Worm (Caenorhabditis elegans) whole organism, L1 larva: ENCODE data around the gene C36E8.6.
A peak's percentile ranks its signal among the peaks of the same experiment; 100 is the strongest.

Experiments
- C34B4.2 ChIP-seq: sonication (generic microtip); optimal IDR thresholded peaks from 2 replicates; lab custom pipeline; 2017; ENCODE audit warnings: mild to moderate bottlenecking, missing genetic modification characterization, missing compliant biosample characterization
- ama-1 ChIP-seq: fragments of 150-350 bp; optimal IDR thresholded peaks from 2 replicates; lab custom pipeline; 2014
- ceh-63 ChIP-seq: fragments of 200-800 bp; sonication (Bioruptor generic); optimal IDR thresholded peaks from 2 replicates; lab custom pipeline; 2018; ENCODE audit warnings: mild to moderate bottlenecking, missing genetic modification characterization, missing compliant biosample characterization
- ceh-82 ChIP-seq, 3 experiments: fragments of 150-350 bp in 1 of 3; sonication (generic microtip) in 2 of 3; optimal IDR thresholded peaks; 2 replicates each; lab custom pipeline; 2014 to 2017; ENCODE audit warnings: missing biosample characterization in 3 of 3, missing genetic modification characterization in 3 of 3
- ceh-88 ChIP-seq: fragments of 200-800 bp; sonication (Bioruptor generic); IDR thresholded peaks from 2 replicates; pipeline ENCODE4 v1.3.6; 2022; ENCODE audit warnings: missing genetic modification characterization, missing compliant biosample characterization
- dsc-1 ChIP-seq: sonication (generic microtip); optimal IDR thresholded peaks from 2 replicates; lab custom pipeline; 2016; ENCODE audit warnings: mild to moderate bottlenecking, missing genetic modification characterization, missing compliant biosample characterization
- efl-1 ChIP-seq, 4 experiments: fragments of 150-350 bp; optimal IDR thresholded peaks in 3 of 4; peaks in 1 of 4; 1 replicate in 1 of 4; 2 replicates in 3 of 4; lab custom pipeline; 2014; ENCODE audit warnings: missing biosample characterization in 2 of 4, missing genetic modification characterization in 2 of 4, missing genetic modification reagents in 2 of 4
- egl-13 ChIP-seq: sonication (generic microtip); optimal IDR thresholded peaks from 2 replicates; lab custom pipeline; 2016; ENCODE audit warnings: missing genotype, missing genetic modification reagents, missing genetic modification characterization, missing compliant biosample characterization
- elt-2 ChIP-seq: sonication (generic microtip); optimal IDR thresholded peaks from 2 replicates; lab custom pipeline; 2016; ENCODE audit warnings: missing genetic modification characterization, mild to moderate bottlenecking, inconsistent platforms, missing compliant biosample characterization, missing genetic modification reagents
- elt-3 ChIP-seq, 6 experiments: fragments of 150-350 bp in 1 of 6; sonication (generic microtip); optimal IDR thresholded peaks; 2 replicates each; lab custom pipeline; 2017 to 2018; ENCODE audit warnings: missing biosample characterization in 6 of 6, missing genetic modification characterization in 6 of 6, inconsistent platforms in 1 of 6
- fkh-4 ChIP-seq: sonication (generic microtip); optimal IDR thresholded peaks from 2 replicates; lab custom pipeline; 2016; ENCODE audit warnings: missing compliant biosample characterization, missing genetic modification characterization, borderline replicate concordance
- fkh-8 ChIP-seq: sonication (generic microtip); optimal IDR thresholded peaks from 2 replicates; lab custom pipeline; 2016; ENCODE audit warnings: mild to moderate bottlenecking, missing genetic modification characterization, missing compliant biosample characterization
- grh-1 ChIP-seq: fragments of 200-800 bp; sonication (Bioruptor generic); IDR thresholded peaks from 2 replicates; pipeline ENCODE4 v1.3.6; 2022; ENCODE audit warnings: missing genetic modification reagents, missing genetic modification characterization, missing compliant biosample characterization
- hlh-17 ChIP-seq: fragments of 200-800 bp; sonication (Bioruptor generic); optimal IDR thresholded peaks from 2 replicates; lab custom pipeline; 2018; ENCODE audit warnings: missing genetic modification characterization, mild to moderate bottlenecking, missing compliant biosample characterization, moderate library complexity, borderline replicate concordance
- hpl-2 ChIP-seq: fragments of 150-350 bp; optimal IDR thresholded peaks from 2 replicates; lab custom pipeline; 2014; ENCODE audit warnings: missing biosample characterization, missing genetic modification reagents, missing genetic modification characterization
- isw-1 ChIP-seq: fragments of 200-800 bp; sonication (Bioruptor generic); IDR thresholded peaks from 2 replicates; pipeline ENCODE4 v1.3.6; 2022; ENCODE audit warnings: missing genetic modification characterization, missing compliant biosample characterization
- jun-1 ChIP-seq: fragments of 150-350 bp; optimal IDR thresholded peaks from 2 replicates; lab custom pipeline; 2014; ENCODE audit warnings: missing biosample characterization, missing genetic modification reagents, missing genetic modification characterization
- lin-14 ChIP-seq: fragments of 200-800 bp; sonication (Bioruptor generic); optimal IDR thresholded peaks from 2 replicates; lab custom pipeline; 2018; ENCODE audit warnings: mild to moderate bottlenecking, missing genetic modification characterization, moderate library complexity, missing compliant biosample characterization
- lin-39 ChIP-seq: fragments of 150-350 bp; optimal IDR thresholded peaks from 2 replicates; lab custom pipeline; 2014; ENCODE audit warnings: missing biosample characterization, missing genetic modification reagents, missing genetic modification characterization
- lsy-2 ChIP-seq, 2 experiments: fragments of 150-350 bp; optimal IDR thresholded peaks; 2 replicates each; lab custom pipeline; 2014; ENCODE audit warnings: missing biosample characterization in 2 of 2, missing genetic modification characterization in 2 of 2
- mab-9 ChIP-seq: fragments of 200-800 bp; sonication (Bioruptor generic); IDR thresholded peaks from 2 replicates; pipeline ENCODE4 v1.3.6; 2022; ENCODE audit warnings: missing genetic modification reagents, missing genetic modification characterization, missing compliant biosample characterization
- mdl-1 ChIP-seq, 2 experiments: fragments of 150-350 bp; optimal IDR thresholded peaks; 2 replicates each; lab custom pipeline; 2014 to 2017; ENCODE audit warnings: missing biosample characterization in 2 of 2, missing genetic modification characterization in 2 of 2, inconsistent platforms in 1 of 2
- mef-2 ChIP-seq: fragments of 150-350 bp; optimal IDR thresholded peaks from 2 replicates; lab custom pipeline; 2014; ENCODE audit warnings: missing biosample characterization, missing genetic modification characterization
- mep-1 ChIP-seq: fragments of 150-350 bp; optimal IDR thresholded peaks from 2 replicates; lab custom pipeline; 2014; ENCODE audit warnings: missing biosample characterization, missing genetic modification characterization
- nhr-11 ChIP-seq: fragments of 150-350 bp; optimal IDR thresholded peaks from 2 replicates; lab custom pipeline; 2014; ENCODE audit warnings: missing biosample characterization, missing genetic modification characterization
- nhr-12 ChIP-seq: sonication (generic microtip); optimal IDR thresholded peaks from 2 replicates; lab custom pipeline; 2017; ENCODE audit warnings: missing biosample characterization, missing genetic modification characterization
- nhr-20 ChIP-seq: sonication (generic microtip); optimal IDR thresholded peaks from 2 replicates; lab custom pipeline; 2016; ENCODE audit warnings: mild to moderate bottlenecking, missing genetic modification characterization, missing compliant biosample characterization
- nhr-71 ChIP-seq: sonication (generic microtip); optimal IDR thresholded peaks from 2 replicates; lab custom pipeline; 2016; ENCODE audit warnings: mild to moderate bottlenecking, missing genetic modification characterization, moderate library complexity, missing compliant biosample characterization
- nhr-84 ChIP-seq: sonication (generic microtip); optimal IDR thresholded peaks from 2 replicates; lab custom pipeline; 2017; ENCODE audit warnings: missing biosample characterization, missing genetic modification characterization
- nhr-85 ChIP-seq: sonication (generic microtip); peaks from one replicate; lab custom pipeline; 2016; ENCODE audit warnings: missing genetic modification characterization, inconsistent platforms, missing compliant biosample characterization
- nhr-90 ChIP-seq: sonication (generic microtip); optimal IDR thresholded peaks from 2 replicates; lab custom pipeline; 2016; ENCODE audit warnings: mild to moderate bottlenecking, missing genetic modification characterization, missing compliant biosample characterization; ENCODE audit not compliant: poor library complexity
- pax-3 ChIP-seq: fragments of 200-800 bp; sonication (Bioruptor generic); optimal IDR thresholded peaks from 2 replicates; lab custom pipeline; 2018; ENCODE audit warnings: mild to moderate bottlenecking, missing genetic modification characterization, moderate library complexity, missing compliant biosample characterization
- rnt-1 ChIP-seq: sonication (generic microtip); optimal IDR thresholded peaks from 2 replicates; lab custom pipeline; 2016; ENCODE audit warnings: mild to moderate bottlenecking, missing genetic modification characterization, moderate library complexity, missing compliant biosample characterization
- snpc-4 ChIP-seq: fragments of 150-350 bp; optimal IDR thresholded peaks from 2 replicates; lab custom pipeline; 2014; ENCODE audit warnings: missing biosample characterization, missing genetic modification characterization
- snu-23 ChIP-seq: sonication (generic microtip); optimal IDR thresholded peaks from 2 replicates; lab custom pipeline; 2016; ENCODE audit warnings: missing genetic modification characterization, missing compliant biosample characterization
- sptf-1 ChIP-seq: fragments of 150-350 bp; optimal IDR thresholded peaks from 2 replicates; lab custom pipeline; 2014; ENCODE audit warnings: missing biosample characterization, missing genetic modification characterization
- tbx-2 ChIP-seq: sonication (generic microtip); optimal IDR thresholded peaks from 2 replicates; lab custom pipeline; 2016; ENCODE audit warnings: missing genetic modification characterization, missing compliant biosample characterization
- unc-130 ChIP-seq: fragments of 150-350 bp; optimal IDR thresholded peaks from 2 replicates; lab custom pipeline; 2017; ENCODE audit warnings: missing biosample characterization, missing genetic modification characterization, inconsistent platforms
- xbp-1 ChIP-seq: sonication (generic microtip); optimal IDR thresholded peaks from 2 replicates; lab custom pipeline; 2016; ENCODE audit warnings: missing genetic modification characterization, missing compliant biosample characterization
- zag-1 ChIP-seq: fragments of 150-350 bp; optimal IDR thresholded peaks from 2 replicates; lab custom pipeline; 2014; ENCODE audit warnings: missing biosample characterization, missing genetic modification characterization

The C36E8.6 gene

ce11 chrIII:3984049-3984484 is 3.8 kb upstream of the C36E8.6 start (continued):
- TF ChIP-seq mdl-1 (tag; optimal IDR thresholded peaks at IDR 0.05; lab: Kevin White, UChicago), result peak in 1 of 2 experiments; percentile 32
- peak; percentile 53 for TF ChIP-seq tbx-2 (tag; lab: Kevin White, UChicago)
- TF ChIP-seq hpl-2 (GFP tag; lab: Kevin White, UChicago), result no peak
- no peak for TF ChIP-seq nhr-11 (tag; lab: Kevin White, UChicago)
- no peak for TF ChIP-seq ceh-63 (GFP tag; lab: Kevin White, UChicago)
- no peak for TF ChIP-seq grh-1 (GFP tag; lab: Robert Waterston, UW)
- TF ChIP-seq, all 84 proteins: peak for 14

- TF ChIP-seq nhr-20 (tag; lab: Kevin White, UChicago), result no peak
- TF ChIP-seq efl-1 (optimal IDR thresholded peaks at IDR 0.05; lab: Kevin White, UChicago), result no peak
- peak in 1 of 2 experiments; percentile 33 for TF ChIP-seq efl-1 (GFP tag; optimal IDR thresholded peaks at IDR 0.05 in 1 of 2; lab: Kevin White, UChicago)
Measured at ce11 chrIII:3986368-3986767, 1.5 kb upstream of the C36E8.6 start, which contains the start of gene Y1A5A.1. Gene Y1A5A.1, minus strand, starts transcription at chrIII:3986661.

ce11 chrIII:3991362-3991761 is 3.5 kb downstream of the C36E8.6 start:
- peak; percentile 21 for TF ChIP-seq mef-2 (tag; lab: Kevin White, UChicago)
- peak; percentile 46 for TF ChIP-seq rnt-1 (tag; lab: Kevin White, UChicago)
- peak; percentile 36 for TF ChIP-seq dsc-1 (tag; lab: Kevin White, UChicago)
- no peak for TF ChIP-seq elt-2 (tag; lab: Kevin White, UChicago)
- TF ChIP-seq elt-3 (tag; optimal IDR thresholded peaks at IDR 0.05; lab: Kevin White, UChicago), result no peak
- no peak for TF ChIP-seq unc-130 (tag; lab: Kevin White, UChicago)
- TF ChIP-seq C34B4.2 (tag; lab: Kevin White, UChicago), result no peak
- peak; percentile 35 for TF ChIP-seq lin-14 (GFP tag; lab: Kevin White, UChicago)
- peak; percentile 46 for TF ChIP-seq nhr-71 (tag; lab: Kevin White, UChicago)

- TF ChIP-seq fkh-4 (tag; lab: Kevin White, UChicago), result no peak
- TF ChIP-seq efl-1 (optimal IDR thresholded peaks at IDR 0.05; lab: Kevin White, UChicago), result no peak
- TF ChIP-seq efl-1 (GFP tag; optimal IDR thresholded peaks at IDR 0.05 in 1 of 2; lab: Kevin White, UChicago), result peak in 1 of 2 experiments; percentile 71
- peak; percentile 21 for TF ChIP-seq fkh-8 (tag; lab: Kevin White, UChicago)
- no peak for TF ChIP-seq pax-3
- TF ChIP-seq dsc-1 (tag; lab: Kevin White, UChicago), result peak; percentile 6
Measured at ce11 chrIII:3992089-3992488, 4.2 kb downstream of the C36E8.6 start, which contains the start of gene glb-11. Gene glb-11, minus strand, starts transcription at chrIII:3992189.

- TF ChIP-seq lin-39 (tag; lab: Kevin White, UChicago) (peak; percentile 22), nhr-85 (tag; lab: Kevin White, UChicago) (no peak), rnt-1 (tag; lab: Kevin White, UChicago) (peak; percentile 41), nhr-12 (tag; lab: Kevin White, UChicago) (no peak), zag-1 (tag; lab: Kevin White, UChicago) (no peak), lin-14 (GFP tag; lab: Kevin White, UChicago) (peak; percentile 55), nhr-71 (tag; lab: Kevin White, UChicago) (peak; percentile 43), lsy-2 (tag; optimal IDR thresholded peaks at IDR 0.05; lab: Kevin White, UChicago) (peak in 1 of 2 experiments; percentile 45), mep-1 (tag; lab: Kevin White, UChicago) (no peak)
- TF ChIP-seq, all 84 proteins: peak for 5
Measured at ce11 chrIII:3994457-3994856, 6.6 kb downstream of the C36E8.6 start.

ce11 chrIII:4004064-4004580 is 16.3 kb downstream of the C36E8.6 start, which contains the start of gene tif-1A:
Gene tif-1A, minus strand, starts transcription at chrIII:4004114.
- peak; percentile 51; the same call in 1 of the 2 replicates for TF ChIP-seq ceh-88 (GFP tag; lab: Robert Waterston, UW)
- peak; percentile 92 for TF ChIP-seq nhr-90 (tag; lab: Kevin White, UChicago)
- TF ChIP-seq snu-23 (GFP tag; lab: Kevin White, UChicago), result peak; percentile 89
- no peak for TF ChIP-seq ama-1 (lab: Kevin White, UChicago)
- peak; percentile 83 for TF ChIP-seq xbp-1 (tag; lab: Kevin White, UChicago)
- peak; percentile 86 for TF ChIP-seq rnt-1 (tag; lab: Kevin White, UChicago)
- no peak for TF ChIP-seq hlh-17
- TF ChIP-seq snpc-4 (tag; lab: Kevin White, UChicago), result peak; percentile 82
- no peak for TF ChIP-seq nhr-84 (tag; lab: Kevin White, UChicago)
- TF ChIP-seq jun-1, result peak; percentile 62
- TF ChIP-seq C34B4.2 (tag; lab: Kevin White, UChicago), result no peak
- TF ChIP-seq sptf-1 (tag; lab: Kevin White, UChicago), result no peak
- TF ChIP-seq isw-1, result peak; percentile 64
- peak; percentile 63 for TF ChIP-seq egl-13 (tag; lab: Kevin White, UChicago)
- no peak for TF ChIP-seq mab-9
- TF ChIP-seq ceh-82 (tag; optimal IDR thresholded peaks at IDR 0.05; lab: Kevin White, UChicago), result peak; percentile 81 to 91 (median 89)
